Fruit fly (Drosophila melanogaster) whole organism, embryonic: ENCODE measurements around the gene CstF50.

Source experiments
- Abd-B ChIP-seq: fragments of 200-800 bp; sonication (Bioruptor generic); optimal IDR thresholded peaks from 2 replicates; lab custom pipeline; 2018; ENCODE audit warnings: missing biosample characterization, mild to moderate bottlenecking, missing genetic modification characterization, moderate library complexity
- C15 ChIP-seq: fragments of 200-800 bp; sonication (Bioruptor generic); IDR thresholded peaks from 3 replicates; pipeline ENCODE4 v1.3.6; 2022; ENCODE audit warnings: missing biosample characterization, missing genetic modification characterization
- CG10565 ChIP-seq: fragments of 200-800 bp; sonication (Bioruptor generic); optimal IDR thresholded peaks from 3 replicates; lab custom pipeline; 2016; ENCODE audit warnings: missing biosample characterization, mild to moderate bottlenecking, missing genetic modification characterization
- CG11504 ChIP-seq: fragments of 200-800 bp; sonication (Bioruptor generic); optimal IDR thresholded peaks from 3 replicates; lab custom pipeline; 2019; ENCODE audit warnings: missing biosample characterization, mild to moderate bottlenecking, missing genetic modification characterization, moderate library complexity
- CG14050 ChIP-seq: fragments of 200-800 bp; sonication (Bioruptor generic); IDR thresholded peaks from 3 replicates; pipeline ENCODE4 v1.3.6; 2022; ENCODE audit warnings: missing biosample characterization, missing genetic modification characterization
- CG14710 ChIP-seq: fragments of 200-800 bp; sonication (Bioruptor generic); optimal IDR thresholded peaks from 3 replicates; lab custom pipeline; 2019; ENCODE audit warnings: missing biosample characterization, mild to moderate bottlenecking, missing genetic modification characterization, moderate library complexity
- CG1602 ChIP-seq: fragments of 200-800 bp; sonication (Bioruptor generic); optimal IDR thresholded peaks from 3 replicates; lab custom pipeline; 2016; ENCODE audit warnings: missing biosample characterization, missing genetic modification characterization
- CG1603 ChIP-seq: fragments of 200-800 bp; sonication (Bioruptor generic); optimal IDR thresholded peaks from 2 replicates; lab custom pipeline; 2019; ENCODE audit warnings: missing biosample characterization, mild to moderate bottlenecking, missing genetic modification characterization, moderate library complexity
- CG17186 ChIP-seq: fragments of 200-800 bp; sonication (Bioruptor generic); optimal IDR thresholded peaks from 3 replicates; lab custom pipeline; 2017; ENCODE audit warnings: missing biosample characterization, missing genetic modification reagents, missing genetic modification characterization
- CG17328 ChIP-seq: fragments of 200-800 bp; sonication (Bioruptor generic); IDR thresholded peaks from 2 replicates; pipeline ENCODE4 v1.3.6; 2022; ENCODE audit warnings: missing biosample characterization, missing genetic modification characterization
- CG18262 ChIP-seq: fragments of 200-800 bp; optimal IDR thresholded peaks from 3 replicates; lab custom pipeline; 2019; ENCODE audit warnings: missing biosample characterization, mild to moderate bottlenecking, missing genetic modification characterization, moderate library complexity
- CG18619 ChIP-seq: fragments of 200-800 bp; sonication (Bioruptor generic); optimal IDR thresholded peaks from 3 replicates; lab custom pipeline; 2017; ENCODE audit warnings: missing biosample characterization, mild to moderate bottlenecking, missing genetic modification characterization
- CG2199 ChIP-seq: fragments of 200-800 bp; sonication (Bioruptor generic); IDR thresholded peaks from 3 replicates; pipeline ENCODE4 v1.3.6; 2022; ENCODE audit warnings: missing biosample characterization, missing genetic modification characterization
- CG2889 ChIP-seq: fragments of 200-800 bp; sonication (Bioruptor generic); IDR thresholded peaks from 3 replicates; pipeline ENCODE4 v1.3.6; 2022; ENCODE audit warnings: missing biosample characterization, missing genetic modification characterization
- CG34224 ChIP-seq: fragments of 200-800 bp; sonication (Bioruptor generic); IDR thresholded peaks from 3 replicates; pipeline ENCODE4 v1.3.6; 2022; ENCODE audit warnings: missing biosample characterization, missing genetic modification characterization; ENCODE audit not compliant: partially characterized antibody
- CG3726 ChIP-seq: fragments of 200-800 bp; sonication (Bioruptor generic); IDR thresholded peaks from 3 replicates; pipeline ENCODE4, ENCODE4 v1.3.6; 2022; ENCODE audit warnings: missing biosample characterization, missing genetic modification characterization
- CG4424 ChIP-seq: fragments of 200-800 bp; sonication (Bioruptor generic); optimal IDR thresholded peaks from 3 replicates; lab custom pipeline; 2016; ENCODE audit warnings: missing biosample characterization, missing genetic modification characterization
- CG4707 ChIP-seq: fragments of 200-800 bp; sonication (Bioruptor generic); optimal IDR thresholded peaks from 2 replicates; lab custom pipeline; 2018; ENCODE audit warnings: missing biosample characterization, mild to moderate bottlenecking, missing genetic modification characterization, moderate library complexity
- CG5953 ChIP-seq: fragments of 200-800 bp; sonication (Bioruptor generic); IDR thresholded peaks from 2 replicates; pipeline ENCODE4 v1.3.6; 2022; ENCODE audit warnings: missing biosample characterization, missing genetic modification characterization
- CG8281 ChIP-seq: fragments of 200-800 bp; sonication (Bioruptor generic); optimal IDR thresholded peaks from 2 replicates; lab custom pipeline; 2018; ENCODE audit warnings: missing biosample characterization, mild to moderate bottlenecking, missing genetic modification characterization, moderate library complexity
- CG9797 ChIP-seq: fragments of 200-800 bp; sonication (Bioruptor generic); optimal IDR thresholded peaks from 3 replicates; lab custom pipeline; 2018; ENCODE audit warnings: missing biosample characterization, mild to moderate bottlenecking, missing genetic modification characterization
- Dip2 ChIP-seq: fragments of 200-800 bp; sonication (Bioruptor generic); IDR thresholded peaks from 2 replicates; pipeline ENCODE4 v1.3.6; 2022; ENCODE audit warnings: missing biosample characterization, missing genetic modification characterization
- Drgx ChIP-seq: fragments of 200-800 bp; sonication (Bioruptor generic); IDR thresholded peaks from 2 replicates; pipeline ENCODE4 v1.3.6; 2022; ENCODE audit warnings: missing biosample characterization, missing genetic modification characterization
- Eip74EF ChIP-seq, 2 experiments: fragments of 200-800 bp in 1 of 2; fragments of >200 bp in 1 of 2; sonication (Bioruptor generic) in 1 of 2; optimal IDR thresholded peaks; 2 replicates each; lab custom pipeline; 2017 to 2019; ENCODE audit warnings: missing biosample characterization in 2 of 2, missing genetic modification characterization in 2 of 2, mild to moderate bottlenecking in 1 of 2, moderate library complexity in 1 of 2
- HLH3B ChIP-seq: fragments of 200-800 bp; sonication (Bioruptor generic); IDR thresholded peaks from 2 replicates; pipeline ENCODE4 v1.3.6; 2022; ENCODE audit warnings: missing biosample characterization, missing genetic modification characterization
- MTF-1 ChIP-seq: fragments of 200-800 bp; sonication (Bioruptor generic); optimal IDR thresholded peaks from 2 replicates; lab custom pipeline; 2018; ENCODE audit warnings: missing biosample characterization, mild to moderate bottlenecking, missing genetic modification characterization, borderline replicate concordance
- Meics ChIP-seq: fragments of 200-800 bp; sonication (Bioruptor generic); optimal IDR thresholded peaks from 2 replicates; lab custom pipeline; 2017; ENCODE audit warnings: missing biosample characterization, mild to moderate bottlenecking, missing genetic modification characterization
- NC2β ChIP-seq: fragments of 200-800 bp; sonication (Bioruptor generic); optimal IDR thresholded peaks from 2 replicates; lab custom pipeline; 2016; ENCODE audit warnings: missing biosample characterization, missing genetic modification characterization
- Neu2 ChIP-seq: fragments of 200-800 bp; sonication (Bioruptor generic); optimal IDR thresholded peaks from 3 replicates; lab custom pipeline; 2016; ENCODE audit warnings: missing biosample characterization, missing genetic modification characterization, borderline replicate concordance
- Opbp ChIP-seq: fragments of 200-800 bp; sonication (Bioruptor generic); IDR thresholded peaks from 3 replicates; pipeline ENCODE4 v1.3.6; 2022; ENCODE audit warnings: missing biosample characterization, missing genetic modification characterization; ENCODE audit not compliant: partially characterized antibody
- Trl ChIP-seq, 3 experiments: fragments of >200 bp in 2 of 3; fragments of 200-800 bp in 1 of 3; sonication (Bioruptor generic) in 1 of 3; optimal IDR thresholded peaks; 2 replicates in 1 of 3; 3 replicates in 2 of 3; lab custom pipeline; 2016 to 2017; ENCODE audit warnings: missing biosample characterization in 1 of 3, missing genetic modification characterization in 1 of 3
- Vsx1 ChIP-seq: fragments of 200-800 bp; sonication (Bioruptor generic); optimal IDR thresholded peaks from 2 replicates; lab custom pipeline; 2017; ENCODE audit warnings: missing biosample characterization, mild to moderate bottlenecking, missing genetic modification characterization, missing genetic modification reagents
- cas ChIP-seq: fragments of 200-800 bp; sonication (Bioruptor generic); IDR thresholded peaks from 2 replicates; pipeline ENCODE4 v1.3.6; 2022; ENCODE audit warnings: missing biosample characterization, missing genetic modification characterization
- chm ChIP-seq: fragments of 200-800 bp; sonication (Bioruptor generic); IDR thresholded peaks from 2 replicates; pipeline ENCODE4 v1.3.6; 2022; ENCODE audit warnings: missing biosample characterization, missing genetic modification characterization
- dimm ChIP-seq: fragments of 200-800 bp; sonication (Bioruptor generic); IDR thresholded peaks from 2 replicates; pipeline ENCODE4 v1.3.6; 2022; ENCODE audit warnings: missing biosample characterization, missing genetic modification characterization
- ems ChIP-seq: fragments of 200-800 bp; sonication (Bioruptor generic); optimal IDR thresholded peaks from 3 replicates; lab custom pipeline; 2016; ENCODE audit warnings: missing biosample characterization, missing genetic modification characterization
- fd102C ChIP-seq: fragments of 200-800 bp; sonication (Bioruptor generic); optimal IDR thresholded peaks from 2 replicates; lab custom pipeline; 2018; ENCODE audit warnings: missing biosample characterization, mild to moderate bottlenecking, missing genetic modification characterization, moderate library complexity
- fd64A ChIP-seq: fragments of 200-800 bp; sonication (Bioruptor generic); optimal IDR thresholded peaks from 3 replicates; lab custom pipeline; 2018; ENCODE audit warnings: missing biosample characterization, mild to moderate bottlenecking, missing genetic modification characterization
- jing ChIP-seq: fragments of 200-800 bp; sonication (Bioruptor generic); optimal IDR thresholded peaks from 2 replicates; lab custom pipeline; 2018; ENCODE audit warnings: missing biosample characterization, mild to moderate bottlenecking, missing genetic modification characterization
- jumu ChIP-seq: fragments of 200-800 bp; sonication (Bioruptor generic); optimal IDR thresholded peaks from 3 replicates; lab custom pipeline; 2016; ENCODE audit warnings: missing biosample characterization, missing genetic modification characterization
- pfk ChIP-seq: fragments of 200-800 bp; sonication (Bioruptor generic); optimal IDR thresholded peaks from 2 replicates; lab custom pipeline; 2018; ENCODE audit warnings: missing biosample characterization, mild to moderate bottlenecking, missing genetic modification characterization, moderate library complexity
- pum ChIP-seq: fragments of 200-800 bp; sonication (Bioruptor generic); optimal IDR thresholded peaks from 2 replicates; lab custom pipeline; 2016; ENCODE audit warnings: missing biosample characterization, missing genetic modification characterization
- rib ChIP-seq: fragments of 200-800 bp; sonication (Bioruptor generic); IDR thresholded peaks from 2 replicates; pipeline ENCODE4 v1.3.6; 2022; ENCODE audit warnings: missing biosample characterization, missing genetic modification characterization
- run ChIP-seq: fragments of 200-800 bp; sonication (Bioruptor generic); optimal IDR thresholded peaks from 3 replicates; lab custom pipeline; 2018; ENCODE audit warnings: missing biosample characterization, mild to moderate bottlenecking, missing genetic modification characterization
- sima ChIP-seq: fragments of 200-800 bp; sonication (Bioruptor generic); optimal IDR thresholded peaks from 2 replicates; lab custom pipeline; 2016; ENCODE audit warnings: missing biosample characterization, missing genetic modification characterization
- ssp ChIP-seq: fragments of 200-800 bp; sonication (Bioruptor generic); IDR thresholded peaks from 2 replicates; pipeline ENCODE4 v1.3.6; 2022; ENCODE audit warnings: missing biosample characterization, missing genetic modification characterization
- ttk ChIP-seq: fragments of 200-800 bp; sonication (Bioruptor generic); IDR thresholded peaks from 2 replicates; pipeline ENCODE4 v2.1.2; 2022; ENCODE audit warnings: missing biosample characterization, missing genetic modification characterization
- tx ChIP-seq: fragments of 200-800 bp; sonication (Bioruptor generic); optimal IDR thresholded peaks from 2 replicates; lab custom pipeline; 2016; ENCODE audit warnings: missing biosample characterization, missing genetic modification characterization
- yki ChIP-seq: fragments of >200 bp; optimal IDR thresholded peaks from 3 replicates; lab custom pipeline; 2018

CstF50 gene

dm6 chr3R:31686692-31687351 is 49.9 kb downstream of the CstF50 start (continued):
- TF ChIP-seq Abd-B (GFP tag; lab: Kevin White, UChicago) (peak; percentile 80), CG18619 (GFP tag; lab: Kevin White, UChicago) (peak; percentile 81), jumu (GFP tag; lab: Kevin White, UChicago) (peak; percentile 80), Vsx1 (GFP tag; lab: Kevin White, UChicago) (peak; percentile 62), ems (GFP tag; lab: Kevin White, UChicago) (peak; percentile 82), CG8281 (tag; lab: Kevin White, UChicago) (peak; percentile 61), ttk (GFP tag; lab: Robert Waterston, UW) (peak; percentile 91), Dip2 (no peak), pfk (GFP tag; lab: Kevin White, UChicago) (no peak), pum (GFP tag; lab: Kevin White, UChicago) (peak; percentile 87), Eip74EF (GFP tag; optimal IDR thresholded peaks at IDR 0.05; lab: Kevin White, UChicago) (peak in 1 of 2 experiments; percentile 85), CG14050 (peak; percentile 60; the same call in 2 of the 3 replicates), Drgx (GFP tag; lab: Robert Waterston, UW) (peak; percentile 79), CG14710 (tag; lab: Kevin White, UChicago) (peak; percentile 94), CG1602 (GFP tag; lab: Kevin White, UChicago) (peak; percentile 90), CG5953 (GFP tag; lab: Robert Waterston, UW) (peak; percentile 74), CG10565 (GFP tag; lab: Kevin White, UChicago) (peak; percentile 76), CG4707 (GFP tag; lab: Kevin White, UChicago) (peak; percentile 87), Opbp (GFP tag; lab: Robert Waterston, UW) (peak; percentile 34; the same call in 1 of the 3 replicates), CG1603 (tag; lab: Kevin White, UChicago) (peak; percentile 95), cas (GFP tag; lab: Robert Waterston, UW) (no peak), tx (peak; percentile 61), run (tag; lab: Kevin White, UChicago) (peak; percentile 4), Meics (GFP tag; lab: Kevin White, UChicago) (peak; percentile 53), CG2199 (GFP tag; lab: Robert Waterston, UW) (peak; percentile 82; the same call in 2 of the 3 replicates), CG11504 (tag; lab: Kevin White, UChicago) (peak; percentile 89), CG3726 (GFP tag; lab: Robert Waterston, UW) (peak; percentile 70; the same call in 2 of the 3 replicates), CG9797 (GFP tag; lab: Kevin White, UChicago) (peak; percentile 29), CG2889 (no peak), CG17186 (GFP tag; lab: Kevin White, UChicago) (peak; percentile 70), fd102C (GFP tag; lab: Kevin White, UChicago) (peak; percentile 25), NC2β (GFP tag; lab: Kevin White, UChicago) (peak; percentile 94), ssp (GFP tag; lab: Robert Waterston, UW) (peak; percentile 60), MTF-1 (peak; percentile 85), CG17328 (GFP tag; lab: Robert Waterston, UW) (peak; percentile 93), yki (lab: Kevin White, UChicago) (no peak), C15 (GFP tag; lab: Robert Waterston, UW) (no peak), sima (peak; percentile 65), dimm (GFP tag; lab: Robert Waterston, UW) (peak; percentile 48; the same call in 1 of the 2 replicates), CG34224 (no peak), HLH3B (GFP tag; lab: Robert Waterston, UW) (peak; percentile 81), chm (GFP tag; lab: Robert Waterston, UW) (peak; percentile 86; the same call in 1 of the 2 replicates), fd64A (GFP tag; lab: Kevin White, UChicago) (peak; percentile 93), rib (GFP tag; lab: Robert Waterston, UW) (no peak), jing (peak; percentile 84), CG18262 (peak; percentile 95), Trl (optimal IDR thresholded peaks at IDR 0.05; lab: Kevin White, UChicago) (no peak), Trl (GFP tag; optimal IDR thresholded peaks at IDR 0.05; lab: Kevin White, UChicago) (peak; percentile 78), CG4424 (peak; percentile 95), Neu2 (GFP tag; lab: Kevin White, UChicago) (no peak)
